Fruit fly (Drosophila melanogaster) whole organism, pupa: ENCODE measurements around the gene Nlg2.
A peak's percentile ranks its signal among the peaks of the same experiment; 100 is the strongest.

Source experiments
- CG10348 ChIP-seq: fragments of 200-800 bp; sonication (Bioruptor generic); IDR thresholded peaks from 2 replicates; pipeline ENCODE4 v1.3.6; 2022; ENCODE audit warnings: missing biosample characterization, missing genetic modification characterization
- CG12605 ChIP-seq: fragments of 200-800 bp; sonication (Bioruptor generic); IDR thresholded peaks from 2 replicates; pipeline ENCODE4 v1.3.6; 2022; ENCODE audit warnings: missing biosample characterization, missing genetic modification characterization
- CG13204 ChIP-seq: fragments of 200-800 bp; sonication (Bioruptor generic); optimal IDR thresholded peaks from 2 replicates; lab custom pipeline; 2018; ENCODE audit warnings: missing biosample characterization, mild to moderate bottlenecking, missing genetic modification characterization, moderate library complexity
- CG14655 ChIP-seq: fragments of 200-800 bp; sonication (Bioruptor generic); optimal IDR thresholded peaks from 3 replicates; lab custom pipeline; 2017; ENCODE audit warnings: mild to moderate bottlenecking, missing biosample characterization, missing genetic modification reagents, missing genetic modification characterization
- CG15710 ChIP-seq: fragments of 200-800 bp; sonication (Bioruptor generic); optimal IDR thresholded peaks from 2 replicates; lab custom pipeline; 2018; ENCODE audit warnings: missing biosample characterization, mild to moderate bottlenecking, missing genetic modification characterization, moderate library complexity
- CG17806 ChIP-seq: fragments of 200-800 bp; sonication (Bioruptor generic); optimal IDR thresholded peaks from 2 replicates; lab custom pipeline; 2018; ENCODE audit warnings: missing biosample characterization, mild to moderate bottlenecking, missing genetic modification characterization, moderate library complexity
- CG32121 ChIP-seq: fragments of 200-800 bp; sonication (Bioruptor generic); IDR thresholded peaks from 2 replicates; pipeline ENCODE4 v1.3.6; 2022; ENCODE audit warnings: missing biosample characterization, missing genetic modification characterization
- CG34367 ChIP-seq: fragments of 200-800 bp; sonication (Bioruptor generic); optimal IDR thresholded peaks from 2 replicates; lab custom pipeline; 2018; ENCODE audit warnings: missing biosample characterization, mild to moderate bottlenecking, missing genetic modification characterization
- CG4496 ChIP-seq: fragments of 200-800 bp; sonication (Bioruptor generic); IDR thresholded peaks from 3 replicates; pipeline ENCODE4 v1.3.6; 2022; ENCODE audit warnings: missing biosample characterization, missing genetic modification characterization
- CG8159 ChIP-seq: fragments of 200-800 bp; sonication (Bioruptor generic); optimal IDR thresholded peaks from 3 replicates; lab custom pipeline; 2018; ENCODE audit warnings: missing biosample characterization, mild to moderate bottlenecking, missing genetic modification characterization, moderate library complexity
- CG8301 ChIP-seq: fragments of 200-800 bp; sonication (Bioruptor generic); optimal IDR thresholded peaks from 2 replicates; lab custom pipeline; 2018; ENCODE audit warnings: missing biosample characterization, mild to moderate bottlenecking, missing genetic modification characterization
- CG9948 ChIP-seq: fragments of 200-800 bp; sonication (Bioruptor generic); optimal IDR thresholded peaks from 2 replicates; lab custom pipeline; 2018; ENCODE audit warnings: missing biosample characterization, mild to moderate bottlenecking, missing genetic modification characterization, moderate library complexity
- D1 ChIP-seq: fragments of 200-800 bp; sonication (Bioruptor generic); optimal IDR thresholded peaks from 2 replicates; lab custom pipeline; 2018; ENCODE audit warnings: missing biosample characterization, mild to moderate bottlenecking, missing genetic modification characterization, moderate library complexity
- EcR ChIP-seq: fragments of 200-800 bp; sonication (Bioruptor generic); optimal IDR thresholded peaks from 3 replicates; lab custom pipeline; 2019; ENCODE audit warnings: missing biosample characterization, missing genetic modification characterization, mild to moderate bottlenecking, moderate library complexity, missing genetic modification reagents
- Ets98B ChIP-seq: fragments of 200-800 bp; sonication (Bioruptor generic); IDR thresholded peaks from 2 replicates; pipeline ENCODE4 v1.3.6; 2022; ENCODE audit warnings: missing biosample characterization, missing genetic modification characterization
- Pif1A ChIP-seq: fragments of 200-800 bp; sonication (Bioruptor generic); optimal IDR thresholded peaks from 3 replicates; lab custom pipeline; 2016; ENCODE audit warnings: missing biosample characterization, missing genetic modification characterization
- Pif1B ChIP-seq: fragments of 200-800 bp; sonication (Bioruptor generic); optimal IDR thresholded peaks from 3 replicates; lab custom pipeline; 2016; ENCODE audit warnings: missing biosample characterization, missing genetic modification characterization
- Snoo ChIP-seq: fragments of 200-800 bp; sonication (Bioruptor generic); optimal IDR thresholded peaks from 3 replicates; lab custom pipeline; 2017; ENCODE audit warnings: missing biosample characterization, mild to moderate bottlenecking, missing genetic modification characterization, inconsistent platforms
- fd96Ca ChIP-seq: fragments of 200-800 bp; sonication (Bioruptor generic); IDR thresholded peaks from 3 replicates; pipeline ENCODE4 v1.3.6; 2022; ENCODE audit warnings: missing biosample characterization, missing genetic modification characterization
- gl ChIP-seq: fragments of 200-800 bp; sonication (Bioruptor generic); optimal IDR thresholded peaks from 2 replicates; lab custom pipeline; 2018; ENCODE audit warnings: missing biosample characterization, mild to moderate bottlenecking, missing genetic modification characterization
- rn ChIP-seq: fragments of 200-800 bp; sonication (Bioruptor generic); IDR thresholded peaks from 2 replicates; pipeline ENCODE4 v1.3.6; 2022; ENCODE audit warnings: missing biosample characterization, missing genetic modification characterization

Gene Nlg2

dm6 chr2L:6837829-6838228 is 36.9 kb upstream of the Nlg2 start:
- TF ChIP-seq CG32121 (GFP tag; lab: Robert Waterston, UW) (no peak), CG14655 (GFP tag; lab: Kevin White, UChicago) (no peak)
- TF ChIP-seq, all 21 proteins: peak for 0

- no peak for TF ChIP-seq CG32121 (GFP tag; lab: Robert Waterston, UW)
- TF ChIP-seq CG8159 (tag; lab: Kevin White, UChicago), result peak; percentile 21
- TF ChIP-seq CG9948 (tag; lab: Kevin White, UChicago), result no peak
These were observed 33.4 kb upstream of the Nlg2 start for dm6 chr2L:6841349-6841748.

DNA sequence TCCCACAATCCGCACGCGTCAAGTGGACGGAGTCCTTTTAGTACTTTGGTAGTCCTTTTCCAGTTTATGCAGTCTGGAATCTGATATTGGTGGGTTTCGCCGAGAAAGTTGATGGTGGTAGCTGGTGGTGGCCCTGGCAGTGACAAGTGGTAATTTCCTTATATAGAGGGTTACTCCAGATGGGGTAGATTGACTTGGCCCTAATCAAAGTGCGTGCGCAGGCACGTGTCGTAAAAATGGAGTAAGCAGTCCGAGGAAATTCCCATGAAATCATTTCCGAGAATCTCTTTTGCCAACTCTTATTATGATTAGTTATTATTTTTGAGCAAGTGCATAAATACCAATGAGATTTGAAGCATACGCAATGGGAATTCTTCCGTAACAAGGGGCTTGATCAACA is 31.3 kb upstream of the Nlg2 start:
- TF ChIP-seq CG15710 (tag; lab: Kevin White, UChicago), result no peak
- TF ChIP-seq Ets98B (GFP tag; lab: Robert Waterston, UW), result no peak
- TF ChIP-seq Snoo (tag; lab: Kevin White, UChicago), result no peak
- TF ChIP-seq CG8159 (tag; lab: Kevin White, UChicago), result no peak
- no peak for TF ChIP-seq gl

DNA sequence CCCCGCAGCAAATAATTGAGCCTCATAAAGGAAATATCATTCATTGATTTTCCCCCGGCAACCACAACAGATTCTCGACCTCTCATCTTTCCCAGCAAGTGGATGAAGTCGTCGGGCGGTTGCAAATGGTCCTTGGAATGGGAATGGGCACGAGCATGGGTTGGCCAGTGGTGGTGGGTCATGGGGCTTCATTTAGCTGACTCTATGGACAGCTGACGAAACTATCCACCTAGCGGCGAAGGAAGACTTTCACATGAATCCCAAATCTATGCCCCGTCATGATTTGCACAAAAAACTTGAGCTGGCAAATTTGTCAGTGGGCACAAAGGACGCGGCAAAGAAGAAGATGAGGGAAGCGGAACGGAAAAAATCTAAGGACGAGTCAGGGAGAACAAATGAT is 23.7 kb upstream of the Nlg2 start:
- TF ChIP-seq EcR (GFP tag; lab: Kevin White, UChicago) (no peak), D1 (tag; lab: Kevin White, UChicago) (no peak), Pif1A (GFP tag; lab: Kevin White, UChicago) (no peak), Ets98B (GFP tag; lab: Robert Waterston, UW) (no peak), CG12605 (no peak), CG32121 (GFP tag; lab: Robert Waterston, UW) (no peak), CG17806 (tag; lab: Kevin White, UChicago) (no peak), CG8159 (tag; lab: Kevin White, UChicago) (no peak), Pif1B (no peak), gl (no peak), CG9948 (tag; lab: Kevin White, UChicago) (no peak), rn (GFP tag; lab: Robert Waterston, UW) (no peak), CG14655 (GFP tag; lab: Kevin White, UChicago) (no peak), CG4496 (no peak), fd96Ca (GFP tag; lab: Robert Waterston, UW) (no peak), CG10348 (GFP tag; lab: Robert Waterston, UW) (no peak), CG15710 (tag; lab: Kevin White, UChicago) (no peak)

DNA sequence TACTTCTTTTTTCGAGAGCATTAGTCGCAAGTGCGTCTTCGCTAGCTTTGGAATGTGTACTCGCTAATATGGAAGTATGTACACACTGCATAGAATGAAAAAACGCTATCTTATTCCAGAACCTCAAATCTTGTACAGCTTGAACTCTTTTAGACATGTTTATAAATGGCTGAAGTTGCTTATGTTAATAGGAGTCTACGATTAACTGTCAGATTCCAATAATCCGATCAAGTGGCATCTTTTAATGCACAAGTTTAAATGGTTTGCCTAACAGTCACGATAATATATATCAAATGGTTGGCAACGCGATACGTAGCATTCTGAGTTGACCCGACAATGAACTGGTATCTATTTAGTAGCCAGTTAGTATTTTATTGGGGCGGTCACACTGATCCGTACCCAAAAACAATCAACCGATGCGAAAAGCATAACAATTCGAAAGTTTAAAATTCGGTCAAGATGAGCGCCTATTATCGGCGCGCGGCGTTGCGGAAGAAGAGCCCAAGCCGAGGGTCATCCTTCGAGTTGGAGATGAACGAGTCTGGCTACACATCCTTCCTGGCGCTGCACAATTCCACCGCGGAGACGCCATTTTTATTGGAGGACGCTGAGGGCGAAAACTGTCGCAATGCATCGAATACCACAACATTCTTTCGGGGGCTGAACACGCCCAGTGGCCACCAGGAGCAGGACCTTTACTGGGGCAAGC is 22.6 kb upstream of the Nlg2 start, which contains the start of gene Rca1:
Gene Rca1, plus strand, starts transcription at position 353 of the 709 bp plus-strand sequence.
- no peak for TF ChIP-seq Ets98B (GFP tag; lab: Robert Waterston, UW)
- no peak for TF ChIP-seq gl

DNA sequence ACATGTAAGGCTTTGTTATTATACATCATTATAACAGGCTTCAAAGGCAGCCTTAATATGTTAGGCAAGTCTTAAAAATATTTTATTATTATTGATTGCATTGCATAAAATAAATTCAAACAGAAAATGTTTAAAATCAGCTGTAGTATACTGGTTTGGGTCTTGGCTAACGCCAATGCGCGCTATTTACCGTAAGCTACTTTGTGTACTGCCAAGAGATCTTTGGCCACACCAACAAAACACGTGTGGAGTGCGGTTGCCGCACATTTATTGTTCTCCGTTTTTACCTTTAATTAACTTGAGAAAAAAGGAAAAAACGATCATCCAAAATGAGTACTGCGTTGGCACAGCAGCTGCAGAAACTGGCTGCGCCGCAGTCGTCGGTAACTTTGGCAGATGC is 20.8 kb upstream of the Nlg2 start:
- TF ChIP-seq CG8159 (tag; lab: Kevin White, UChicago), result no peak
- no peak for TF ChIP-seq CG17806 (tag; lab: Kevin White, UChicago)
- TF ChIP-seq CG12605, result peak; percentile 42; the same call in 1 of the 2 replicates
- no peak for TF ChIP-seq Snoo (tag; lab: Kevin White, UChicago)

DNA sequence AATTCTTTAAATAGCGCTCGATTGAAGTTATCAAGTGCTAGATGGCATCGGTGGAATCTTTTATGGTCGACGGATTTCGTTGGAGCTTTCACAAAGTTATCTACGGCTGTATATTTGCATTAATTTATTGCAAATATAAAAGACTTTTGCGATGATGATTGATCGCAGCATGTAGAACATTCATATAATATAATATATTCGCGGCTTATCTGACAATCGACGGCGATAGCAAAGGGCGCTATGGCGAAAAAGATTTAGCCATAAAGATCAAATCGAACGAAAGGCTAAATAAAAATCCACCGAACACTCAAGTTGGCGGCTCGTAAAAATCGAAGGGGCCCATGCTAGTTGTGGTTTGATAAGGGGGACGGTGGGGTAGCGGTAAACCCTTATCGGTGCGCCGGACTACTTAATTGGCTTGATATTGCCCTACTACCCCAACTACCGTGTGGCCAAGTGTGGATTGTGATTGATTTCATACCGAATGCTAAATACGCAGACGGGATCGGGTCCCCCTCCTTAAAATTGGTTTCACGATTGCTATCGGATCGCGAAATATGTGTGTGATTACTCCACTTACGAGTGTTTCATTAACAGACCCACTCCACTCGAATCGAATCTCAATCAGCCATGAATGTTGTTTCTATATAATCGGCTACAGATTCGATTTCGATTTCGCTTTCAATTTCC is 6.4 kb upstream of the Nlg2 start:
- no peak for TF ChIP-seq CG12605
- TF ChIP-seq gl, result no peak
- no peak for TF ChIP-seq CG34367 (tag; lab: Kevin White, UChicago)
- no peak for TF ChIP-seq rn (GFP tag; lab: Robert Waterston, UW)
- no peak for TF ChIP-seq CG8301 (tag; lab: Kevin White, UChicago)
- TF ChIP-seq Snoo (tag; lab: Kevin White, UChicago), result no peak
- no peak for TF ChIP-seq EcR (GFP tag; lab: Kevin White, UChicago)
- no peak for TF ChIP-seq D1 (tag; lab: Kevin White, UChicago)
- no peak for TF ChIP-seq CG8159 (tag; lab: Kevin White, UChicago)
- no peak for TF ChIP-seq CG13204 (GFP tag; lab: Kevin White, UChicago)
- TF ChIP-seq Ets98B (GFP tag; lab: Robert Waterston, UW), result no peak
- no peak for TF ChIP-seq Pif1A (GFP tag; lab: Kevin White, UChicago)
- TF ChIP-seq CG10348 (GFP tag; lab: Robert Waterston, UW), result no peak
- no peak for TF ChIP-seq CG9948 (tag; lab: Kevin White, UChicago)
- no peak for TF ChIP-seq CG17806 (tag; lab: Kevin White, UChicago)
